Fruit fly (Drosophila melanogaster): ENCODE data around the gene Itgbn.

DNA sequence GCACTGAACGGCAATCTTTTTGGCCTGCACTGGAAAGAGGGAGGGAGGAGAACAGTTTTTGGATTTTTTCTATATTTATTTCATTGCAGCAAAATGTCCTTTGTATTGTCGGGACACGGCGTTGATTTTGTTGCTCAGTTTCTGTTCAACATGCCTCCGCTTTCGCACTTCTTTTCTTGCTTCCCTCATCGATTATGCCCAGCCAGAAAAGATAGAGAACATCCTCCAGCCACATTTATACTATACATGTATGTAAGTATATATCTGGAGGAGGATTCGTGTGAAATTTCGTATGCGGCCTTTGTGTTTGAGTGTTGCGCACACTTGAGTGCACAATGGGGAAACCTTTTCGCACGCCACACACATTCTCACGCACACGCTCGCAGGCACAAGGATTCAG is 18.4 kb upstream of the Itgbn start:
- TF ChIP-seq CG8478 (optimal IDR thresholded peaks at IDR 0.05) (no peak), psq (optimal IDR thresholded peaks at IDR 0.05) (no peak), usp (GFP tag; optimal IDR thresholded peaks at IDR 0.05) (no peak)

All from whole organism.